Worm (Caenorhabditis elegans) whole organism, L1 larva: ENCODE results near the gene F40H3.1.

Experiments
- C16A3.4 ChIP-seq: fragments of 150-350 bp; optimal IDR thresholded peaks from 2 replicates; lab custom pipeline; 2014; ENCODE audit warnings: missing biosample characterization, missing genetic modification characterization
- F16B12.6 ChIP-seq: fragments of 150-350 bp; optimal IDR thresholded peaks from 2 replicates; lab custom pipeline; 2014; ENCODE audit warnings: missing biosample characterization, missing genetic modification characterization
- alr-1 ChIP-seq: fragments of 200-800 bp; sonication (Bioruptor generic); optimal IDR thresholded peaks from 2 replicates; lab custom pipeline; 2018; ENCODE audit warnings: borderline replicate concordance, mild to moderate bottlenecking, missing genetic modification characterization, missing compliant biosample characterization
- blmp-1 ChIP-seq: fragments of 150-350 bp; optimal IDR thresholded peaks from 2 replicates; lab custom pipeline; 2014; ENCODE audit warnings: missing biosample characterization, missing genetic modification characterization
- ceh-63 ChIP-seq: fragments of 200-800 bp; sonication (Bioruptor generic); optimal IDR thresholded peaks from 2 replicates; lab custom pipeline; 2018; ENCODE audit warnings: mild to moderate bottlenecking, missing genetic modification characterization, missing compliant biosample characterization
- ceh-82 ChIP-seq, 3 experiments: fragments of 150-350 bp in 1 of 3; sonication (generic microtip) in 2 of 3; optimal IDR thresholded peaks; 2 replicates each; lab custom pipeline; 2014 to 2017; ENCODE audit warnings: missing biosample characterization in 3 of 3, missing genetic modification characterization in 3 of 3
- dpl-1 ChIP-seq, 3 experiments: fragments of 150-350 bp in 2 of 3; sonication (generic microtip) in 1 of 3; optimal IDR thresholded peaks; 2 replicates each; lab custom pipeline; 2014 to 2017; ENCODE audit warnings: missing biosample characterization in 3 of 3, missing genetic modification characterization in 3 of 3, missing genetic modification reagents in 3 of 3
- efl-1 ChIP-seq, 4 experiments: fragments of 150-350 bp; optimal IDR thresholded peaks in 3 of 4; peaks in 1 of 4; 1 replicate in 1 of 4; 2 replicates in 3 of 4; lab custom pipeline; 2014; ENCODE audit warnings: missing biosample characterization in 2 of 4, missing genetic modification characterization in 2 of 4, missing genetic modification reagents in 2 of 4
- fkh-4 ChIP-seq: sonication (generic microtip); optimal IDR thresholded peaks from 2 replicates; lab custom pipeline; 2016; ENCODE audit warnings: missing compliant biosample characterization, missing genetic modification characterization, borderline replicate concordance
- fkh-8 ChIP-seq: sonication (generic microtip); optimal IDR thresholded peaks from 2 replicates; lab custom pipeline; 2016; ENCODE audit warnings: mild to moderate bottlenecking, missing genetic modification characterization, missing compliant biosample characterization
- fos-1 ChIP-seq: fragments of 150-350 bp; optimal IDR thresholded peaks from 2 replicates; lab custom pipeline; 2014; ENCODE audit warnings: missing biosample characterization, missing genetic modification characterization
- hlh-17 ChIP-seq: fragments of 200-800 bp; sonication (Bioruptor generic); optimal IDR thresholded peaks from 2 replicates; lab custom pipeline; 2018; ENCODE audit warnings: missing genetic modification characterization, mild to moderate bottlenecking, missing compliant biosample characterization, moderate library complexity, borderline replicate concordance
- lin-14 ChIP-seq: fragments of 200-800 bp; sonication (Bioruptor generic); optimal IDR thresholded peaks from 2 replicates; lab custom pipeline; 2018; ENCODE audit warnings: mild to moderate bottlenecking, missing genetic modification characterization, moderate library complexity, missing compliant biosample characterization
- lin-15B ChIP-seq: fragments of 150-350 bp; sonication (generic microtip); optimal IDR thresholded peaks from 3 replicates; lab custom pipeline; 2014; ENCODE audit warnings: missing biosample characterization, missing genetic modification characterization
- lir-3 ChIP-seq: sonication (generic microtip); optimal IDR thresholded peaks from 2 replicates; lab custom pipeline; 2016; ENCODE audit warnings: mild to moderate bottlenecking, missing genetic modification characterization, moderate library complexity, missing compliant biosample characterization; ENCODE audit not compliant: poor library complexity
- lsy-2 ChIP-seq, 2 experiments: fragments of 150-350 bp; optimal IDR thresholded peaks; 2 replicates each; lab custom pipeline; 2014; ENCODE audit warnings: missing biosample characterization in 2 of 2, missing genetic modification characterization in 2 of 2
- nhr-12 ChIP-seq: sonication (generic microtip); optimal IDR thresholded peaks from 2 replicates; lab custom pipeline; 2017; ENCODE audit warnings: missing biosample characterization, missing genetic modification characterization
- nhr-47 ChIP-seq: sonication (generic microtip); optimal IDR thresholded peaks from 2 replicates; lab custom pipeline; 2016; ENCODE audit warnings: mild to moderate bottlenecking, missing genetic modification characterization, moderate library complexity, missing compliant biosample characterization
- nhr-71 ChIP-seq: sonication (generic microtip); optimal IDR thresholded peaks from 2 replicates; lab custom pipeline; 2016; ENCODE audit warnings: mild to moderate bottlenecking, missing genetic modification characterization, moderate library complexity, missing compliant biosample characterization
- nhr-84 ChIP-seq: sonication (generic microtip); optimal IDR thresholded peaks from 2 replicates; lab custom pipeline; 2017; ENCODE audit warnings: missing biosample characterization, missing genetic modification characterization
- nhr-85 ChIP-seq: sonication (generic microtip); peaks from one replicate; lab custom pipeline; 2016; ENCODE audit warnings: missing genetic modification characterization, inconsistent platforms, missing compliant biosample characterization
- pag-3 ChIP-seq: sonication (generic microtip); optimal IDR thresholded peaks from 2 replicates; lab custom pipeline; 2017; ENCODE audit warnings: missing genetic modification characterization, mild to moderate bottlenecking, missing compliant biosample characterization, antibody characterized with exemption, borderline replicate concordance; ENCODE audit not compliant: insufficient read depth
- pqm-1 ChIP-seq: sonication (generic microtip); optimal IDR thresholded peaks from 3 replicates; lab custom pipeline; 2017; ENCODE audit warnings: missing biosample characterization, missing genetic modification characterization
- rnt-1 ChIP-seq: sonication (generic microtip); optimal IDR thresholded peaks from 2 replicates; lab custom pipeline; 2016; ENCODE audit warnings: mild to moderate bottlenecking, missing genetic modification characterization, moderate library complexity, missing compliant biosample characterization
- skn-1 ChIP-seq: fragments of 150-350 bp; optimal IDR thresholded peaks from 2 replicates; lab custom pipeline; 2014; ENCODE audit warnings: missing biosample characterization, missing genetic modification characterization
- sup-37 ChIP-seq: fragments of 200-800 bp; sonication (Bioruptor generic); optimal IDR thresholded peaks from 2 replicates; lab custom pipeline; 2018; ENCODE audit warnings: mild to moderate bottlenecking, missing genetic modification characterization, missing compliant biosample characterization
- tlp-1 ChIP-seq: fragments of 150-350 bp; optimal IDR thresholded peaks from 2 replicates; lab custom pipeline; 2014; ENCODE audit warnings: missing biosample characterization, missing genetic modification characterization
- unc-130 ChIP-seq: fragments of 150-350 bp; optimal IDR thresholded peaks from 2 replicates; lab custom pipeline; 2017; ENCODE audit warnings: missing biosample characterization, missing genetic modification characterization, inconsistent platforms
- unc-30 ChIP-seq: sonication (generic microtip); optimal IDR thresholded peaks from 2 replicates; lab custom pipeline; 2017; ENCODE audit warnings: missing biosample characterization, missing genetic modification characterization
- ztf-4 ChIP-seq: fragments of 150-350 bp; optimal IDR thresholded peaks from 2 replicates; lab custom pipeline; 2014; ENCODE audit warnings: missing biosample characterization, missing genetic modification characterization

F40H3.1 gene

DNA sequence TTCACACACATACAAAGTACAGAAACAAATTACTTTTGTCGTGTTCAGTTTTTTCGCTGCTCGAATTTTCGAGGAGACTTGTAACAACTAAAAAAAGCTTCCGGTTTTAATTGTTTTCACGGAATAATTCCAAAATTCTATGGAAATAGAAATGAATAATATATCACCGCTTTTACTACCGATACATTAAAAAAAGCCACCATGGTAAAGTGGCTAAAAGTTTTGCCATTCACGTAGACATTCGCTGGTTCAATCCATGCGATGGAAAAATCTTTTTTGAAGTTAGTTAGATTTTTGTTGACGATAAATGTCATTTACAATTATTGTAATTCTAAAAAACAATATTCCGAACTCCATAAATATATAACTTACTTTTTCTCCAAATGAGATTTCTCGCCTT is 10.9 kb upstream of the F40H3.1 start:
- TF ChIP-seq ceh-63 (no peak), lsy-2 (tag; optimal IDR thresholded peaks at IDR 0.05; lab: Kevin White, UChicago) (no peak), F16B12.6 (no peak), alr-1 (no peak)

DNA sequence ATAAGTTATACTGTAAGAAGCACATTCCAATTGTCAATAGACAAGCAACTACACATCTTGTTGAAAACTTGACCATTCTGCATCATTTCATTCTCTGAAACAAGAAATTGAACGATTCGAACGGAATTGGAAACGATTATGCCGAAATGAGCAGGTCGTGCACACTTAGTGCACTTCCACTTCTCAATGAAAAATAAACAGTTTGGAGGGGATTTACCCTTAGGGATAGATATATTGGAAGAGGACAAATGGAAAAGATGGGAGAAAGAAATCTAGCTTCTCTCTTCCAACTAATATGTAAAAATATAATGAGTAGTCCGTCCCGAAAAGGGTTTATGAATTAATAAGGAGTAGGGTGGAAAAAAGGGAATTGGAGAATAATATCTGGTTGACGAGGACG is 10.5 kb upstream of the F40H3.1 start, which contains the start of gene hst-3.1:
hst-3.1 (minus strand) TSS at position 101 of the 400 bp plus-strand sequence.
- TF ChIP-seq lir-3 (tag; lab: Kevin White, UChicago), result no peak
- TF ChIP-seq fos-1 (tag; lab: Kevin White, UChicago), result no peak
- no peak for TF ChIP-seq ztf-4 (tag; lab: Kevin White, UChicago)
- TF ChIP-seq tlp-1 (tag; lab: Kevin White, UChicago), result no peak
- TF ChIP-seq unc-30 (tag; lab: Kevin White, UChicago), result no peak

DNA sequence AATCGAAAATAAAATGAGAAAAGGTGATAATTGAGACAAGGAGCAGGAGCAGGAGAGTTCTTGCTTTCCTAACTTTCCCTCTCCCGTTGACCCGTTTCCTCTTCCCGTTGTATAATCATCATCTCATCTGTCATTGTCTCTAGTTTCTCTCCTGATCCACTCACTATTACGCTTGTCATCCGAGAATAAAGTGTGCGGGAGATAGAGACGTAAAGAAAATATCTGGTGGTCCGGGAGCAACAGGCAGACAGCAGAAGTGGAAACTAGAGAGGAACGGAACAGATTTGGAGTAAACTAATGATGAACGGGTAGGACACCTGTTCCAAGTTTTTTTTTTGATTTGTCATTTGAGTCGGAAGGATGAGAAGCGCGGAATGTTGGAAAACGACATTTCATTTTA is 9.4 kb upstream of the F40H3.1 start:
- TF ChIP-seq blmp-1 (no peak), lin-14 (GFP tag; lab: Kevin White, UChicago) (peak; percentile 68), rnt-1 (tag; lab: Kevin White, UChicago) (peak; percentile 25), unc-130 (peak; percentile 3), nhr-12 (tag; lab: Kevin White, UChicago) (no peak), efl-1 (optimal IDR thresholded peaks at IDR 0.05; lab: Kevin White, UChicago) (no peak), efl-1 (GFP tag; optimal IDR thresholded peaks at IDR 0.05 in 1 of 2; lab: Kevin White, UChicago) (peak in 1 of 2 experiments; percentile 29), nhr-84 (tag; lab: Kevin White, UChicago) (no peak), lin-15B (tag; lab: Kevin White, UChicago) (no peak)
- TF ChIP-seq, all 84 proteins: peak for 4

DNA sequence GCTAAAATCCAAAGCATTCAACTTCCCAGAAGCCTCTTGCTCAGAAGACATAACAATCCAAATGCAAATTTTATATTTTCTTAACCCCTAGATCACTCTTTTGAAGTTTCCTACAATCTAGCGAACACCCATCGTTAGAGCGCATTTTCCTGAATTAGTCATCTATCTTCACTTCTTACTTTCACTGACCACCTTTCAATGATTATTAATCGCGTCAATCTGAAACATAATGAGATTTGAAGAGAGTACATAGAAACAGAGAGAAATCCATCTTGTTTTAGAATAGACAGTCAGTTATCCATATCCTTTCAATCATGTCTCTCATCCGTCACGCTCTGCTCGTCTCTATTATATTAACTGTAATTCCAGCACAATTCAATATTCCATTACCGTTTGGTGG is 8.4 kb upstream of the F40H3.1 start, which contains the start of gene F40H3.3:
F40H3.3 (plus strand) TSS at position 280 of the 400 bp plus-strand sequence.
- TF ChIP-seq efl-1 (optimal IDR thresholded peaks at IDR 0.05; lab: Kevin White, UChicago) (no peak), efl-1 (GFP tag; optimal IDR thresholded peaks at IDR 0.05 in 1 of 2; lab: Kevin White, UChicago) (peak in 1 of 2 experiments; percentile 41), sup-37 (GFP tag; lab: Kevin White, UChicago) (no peak), fkh-8 (tag; lab: Kevin White, UChicago) (no peak), fkh-4 (tag; lab: Kevin White, UChicago) (no peak), pqm-1 (tag; lab: Kevin White, UChicago) (no peak), nhr-84 (tag; lab: Kevin White, UChicago) (no peak), dpl-1 (GFP tag; optimal IDR thresholded peaks at IDR 0.05; lab: Kevin White, UChicago) (no peak), nhr-71 (no peak), blmp-1 (peak; percentile 63), ztf-4 (tag; lab: Kevin White, UChicago) (no peak)

DNA sequence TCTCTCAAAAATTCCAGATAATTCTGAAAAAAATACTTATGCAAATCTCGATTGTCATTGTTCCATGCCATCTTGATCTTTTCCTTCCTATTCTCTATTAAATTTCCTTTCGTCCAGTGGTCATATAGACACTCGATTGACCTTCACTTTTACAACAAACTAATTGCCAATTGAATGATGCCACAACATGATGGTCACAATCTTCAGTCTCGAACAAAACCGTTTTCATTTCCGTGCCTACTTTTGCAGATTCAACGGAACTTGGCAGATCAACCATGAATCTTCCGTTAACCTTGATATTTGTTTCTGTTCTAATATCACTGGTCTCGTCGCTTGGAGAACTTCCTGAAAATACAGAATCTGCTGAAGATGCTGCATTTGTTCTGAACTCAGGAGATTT is 6.2 kb upstream of the F40H3.1 start, which contains the start of gene F40H3.2:
F40H3.2 (plus strand) TSS at position 250 of the 400 bp plus-strand sequence.
- TF ChIP-seq pag-3, result peak; percentile 27
- TF ChIP-seq skn-1 (tag; lab: Kevin White, UChicago), result no peak
- peak; percentile 50 for TF ChIP-seq blmp-1
- TF ChIP-seq nhr-47 (tag; lab: Kevin White, UChicago), result no peak
- TF ChIP-seq C16A3.4 (tag; lab: Kevin White, UChicago), result no peak
- peak; percentile 59 for TF ChIP-seq lin-14 (GFP tag; lab: Kevin White, UChicago)
- peak; percentile 75 for TF ChIP-seq nhr-85
- TF ChIP-seq, all 84 proteins: peak for 4

DNA sequence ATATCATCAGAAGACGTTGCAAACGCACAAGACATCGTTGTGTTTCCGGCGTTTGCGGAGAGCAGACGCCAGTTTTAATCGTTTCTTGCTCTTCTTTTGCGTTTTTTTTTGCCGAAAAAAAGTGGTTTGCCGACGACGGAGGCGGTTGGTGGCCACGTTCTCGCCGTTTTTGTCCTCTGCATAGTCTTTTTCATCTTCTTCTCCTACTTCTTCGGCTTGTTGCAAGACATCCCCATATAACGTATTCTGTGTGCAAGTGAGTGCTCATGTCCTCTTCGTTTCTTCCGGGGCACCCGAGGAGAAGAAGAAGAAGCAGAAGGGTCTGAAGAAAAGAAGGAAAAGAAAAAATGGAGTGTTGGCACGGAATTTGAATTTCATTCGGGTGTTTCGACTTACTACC is 4.6 kb upstream of the F40H3.1 start:
- TF ChIP-seq ceh-82 (tag; optimal IDR thresholded peaks at IDR 0.05; lab: Kevin White, UChicago) (peak in 1 of 3 experiments; percentile 35), lin-14 (GFP tag; lab: Kevin White, UChicago) (peak; percentile 78), hlh-17 (GFP tag; lab: Kevin White, UChicago) (no peak)
- TF ChIP-seq, all 84 proteins: peak for 2
